Worm (Caenorhabditis elegans) whole organism, L4 larva: ENCODE results near the gene ugtp-1.

Experiments
- Y105C5A.15 ChIP-seq: fragments of 200-800 bp; sonication (Bioruptor generic); IDR thresholded peaks from 2 replicates; pipeline ENCODE4 v1.3.6; 2022; ENCODE audit warnings: missing genetic modification characterization, missing compliant biosample characterization
- Y75B8A.6 ChIP-seq: fragments of 200-800 bp; sonication (Bioruptor generic); IDR thresholded peaks from 2 replicates; pipeline ENCODE4 v1.3.6; 2022; ENCODE audit warnings: missing genetic modification reagents, missing genetic modification characterization, missing compliant biosample characterization
- cey-2 ChIP-seq: sonication (generic microtip); optimal IDR thresholded peaks from 3 replicates; lab custom pipeline; 2017; ENCODE audit warnings: missing genetic modification characterization, mild to moderate bottlenecking, missing compliant biosample characterization, antibody characterized with exemption, borderline replicate concordance; ENCODE audit not compliant: insufficient read depth
- ctbp-1 ChIP-seq: fragments of 200-800 bp; sonication (Bioruptor generic); IDR thresholded peaks from 2 replicates; pipeline ENCODE4 v1.3.6; 2022; ENCODE audit warnings: missing genetic modification reagents, missing genetic modification characterization, missing compliant biosample characterization
- fkh-10 ChIP-seq: fragments of 150-350 bp; optimal IDR thresholded peaks from 2 replicates; lab custom pipeline; 2014; ENCODE audit warnings: missing biosample characterization, missing genetic modification reagents, missing genetic modification characterization
- nhr-41 ChIP-seq: fragments of 200-800 bp; sonication (Bioruptor generic); IDR thresholded peaks from 2 replicates; pipeline ENCODE4 v1.3.6; 2022; ENCODE audit warnings: missing genetic modification reagents, missing genetic modification characterization, missing compliant biosample characterization
- set-16 ChIP-seq: fragments of 200-800 bp; sonication (Bioruptor generic); IDR thresholded peaks from 2 replicates; pipeline ENCODE4 v1.3.6; 2022; ENCODE audit warnings: missing genetic modification reagents, missing genetic modification characterization, missing compliant biosample characterization
- zfp-3 ChIP-seq: fragments of 200-800 bp; sonication (Bioruptor generic); conservative IDR thresholded peaks from 2 replicates; pipeline ENCODE4 v1.3.6; 2022; ENCODE audit warnings: missing genetic modification reagents, missing genetic modification characterization, missing compliant biosample characterization
- zip-11 ChIP-seq: fragments of 200-800 bp; sonication (Bioruptor generic); IDR thresholded peaks from 2 replicates; pipeline ENCODE4 v1.3.6; 2022; ENCODE audit warnings: missing genetic modification characterization, missing compliant biosample characterization

DNA sequence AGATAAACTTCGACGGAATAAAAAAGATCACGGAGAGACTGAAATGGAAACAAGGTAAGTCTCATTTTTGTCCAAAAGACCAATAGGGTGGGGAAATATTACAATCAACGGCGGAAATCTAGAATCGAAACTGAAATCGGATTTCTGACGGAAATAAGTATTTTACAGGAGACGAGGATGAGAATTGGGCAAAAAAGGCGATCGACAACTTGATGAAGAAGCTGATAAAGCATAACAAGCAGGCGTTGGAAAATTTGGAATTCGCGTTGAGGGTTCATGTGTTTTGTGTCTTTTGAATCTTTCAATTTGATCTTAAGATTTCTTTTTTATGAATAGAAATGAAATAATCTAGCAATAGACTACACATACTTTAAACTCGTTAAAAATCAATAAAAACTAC, at the start of gene ugtp-1:
- no peak for TF ChIP-seq Y75B8A.6 (GFP tag; lab: Robert Waterston, UW)
- TF ChIP-seq Y105C5A.15 = no peak
- TF ChIP-seq nhr-41 (GFP tag; lab: Robert Waterston, UW) = no peak
- no peak for TF ChIP-seq set-16
- no peak for TF ChIP-seq zip-11 (GFP tag; lab: Robert Waterston, UW)
- TF ChIP-seq cey-2 = no peak
- no peak for TF ChIP-seq fkh-10 (GFP tag; lab: Kevin White, UChicago)
- TF ChIP-seq ctbp-1 = no peak
- TF ChIP-seq zfp-3 (GFP tag; lab: Robert Waterston, UW) = no peak
